Fruit fly (Drosophila melanogaster): Measurements from ENCODE around the gene CG18823.
A peak's percentile ranks its signal among the peaks of the same experiment; 100 is the strongest.

CG18823 gene

dm6 chrX:990218-990617, at the start of gene CG18823:
Gene CG18823, plus strand, starts transcription at chrX:990518.
- TF ChIP-seq bab1 (GFP tag; optimal IDR thresholded peaks at IDR 0.05) (no peak), kay (GFP tag; ENCODE audit: borderline replicate concordance) (no peak), toe (GFP tag; optimal IDR thresholded peaks at IDR 0.05) (no peak), CG33017 (tag; optimal IDR thresholded peaks at IDR 0.05) (no peak), cnc (optimal IDR thresholded peaks at IDR 0.05) (no peak), pad (GFP tag; optimal IDR thresholded peaks at IDR 0.05) (no peak), CG5204 (GFP tag; optimal IDR thresholded peaks at IDR 0.05) (no peak), cic (GFP tag; optimal IDR thresholded peaks at IDR 0.05) (no peak)

dm6 chrX:940580-941184, 49.6 kb upstream of the CG18823 start, which contains the start of the genes CG3704 and mus81:
Gene CG3704, minus strand, starts transcription at chrX:940805.
Gene mus81, plus strand, starts transcription at chrX:941075.
- TF ChIP-seq CG12768 (GFP tag; optimal IDR thresholded peaks at IDR 0.05), result no peak
- no peak for TF ChIP-seq toe (GFP tag; optimal IDR thresholded peaks at IDR 0.05)
- TF ChIP-seq CG5204 (GFP tag; optimal IDR thresholded peaks at IDR 0.05), result no peak
- peak; percentile 5 for TF ChIP-seq CG14711 (tag; optimal IDR thresholded peaks at IDR 0.05)
- no peak for TF ChIP-seq ovo (GFP tag; optimal IDR thresholded peaks at IDR 0.05)
- no peak for TF ChIP-seq CG7045 (GFP tag; optimal IDR thresholded peaks at IDR 0.05)
- TF ChIP-seq CG7101 (tag; optimal IDR thresholded peaks at IDR 0.05), result no peak
- TF ChIP-seq bab1 (GFP tag; optimal IDR thresholded peaks at IDR 0.05), result no peak
- peak; percentile 68 for TF ChIP-seq Mnt (GFP tag; optimal IDR thresholded peaks at IDR 0.05)
- TF ChIP-seq Clk (GFP tag; optimal IDR thresholded peaks at IDR 0.05), result no peak
- TF ChIP-seq kay (GFP tag; ENCODE audit: borderline replicate concordance), result no peak
- TF ChIP-seq pad (GFP tag; optimal IDR thresholded peaks at IDR 0.05), result peak; percentile 15
- TF ChIP-seq tj (GFP tag; optimal IDR thresholded peaks at IDR 0.05), result peak; percentile 21
- no peak for TF ChIP-seq cic (GFP tag; optimal IDR thresholded peaks at IDR 0.05)
- TF ChIP-seq Crg-1 (GFP tag; optimal IDR thresholded peaks at IDR 0.05), result no peak
- no peak for TF ChIP-seq CG33017 (tag; optimal IDR thresholded peaks at IDR 0.05)

- TF ChIP-seq CG14711 (tag; optimal IDR thresholded peaks at IDR 0.05), result no peak
- no peak for TF ChIP-seq Mnt (GFP tag; optimal IDR thresholded peaks at IDR 0.05)
- no peak for TF ChIP-seq tj (GFP tag; optimal IDR thresholded peaks at IDR 0.05)
- no peak for TF ChIP-seq ovo (GFP tag; optimal IDR thresholded peaks at IDR 0.05)
Observed at dm6 chrX:945446-946013, 44.8 kb upstream of the CG18823 start, which contains the start of gene CG3703. Gene CG3703, minus strand, starts transcription at chrX:945773.

- TF ChIP-seq kay (GFP tag; ENCODE audit: borderline replicate concordance) (no peak), cnc (optimal IDR thresholded peaks at IDR 0.05) (no peak), CG33017 (tag; optimal IDR thresholded peaks at IDR 0.05) (no peak), CG14711 (tag; optimal IDR thresholded peaks at IDR 0.05) (no peak), tj (GFP tag; optimal IDR thresholded peaks at IDR 0.05) (peak; percentile 30), Crg-1 (GFP tag; optimal IDR thresholded peaks at IDR 0.05) (no peak), toe (GFP tag; optimal IDR thresholded peaks at IDR 0.05) (no peak), CG5204 (GFP tag; optimal IDR thresholded peaks at IDR 0.05) (no peak), Hr96 (GFP tag; optimal IDR thresholded peaks at IDR 0.05) (no peak), CG12768 (GFP tag; optimal IDR thresholded peaks at IDR 0.05) (peak; percentile 35), Mnt (GFP tag; optimal IDR thresholded peaks at IDR 0.05) (peak; percentile 38), Clk (GFP tag; optimal IDR thresholded peaks at IDR 0.05) (no peak), cic (GFP tag; optimal IDR thresholded peaks at IDR 0.05) (peak; percentile 49), CG11617 (GFP tag; optimal IDR thresholded peaks at IDR 0.05) (no peak), ovo (GFP tag; optimal IDR thresholded peaks at IDR 0.05) (no peak)
Observed at dm6 chrX:946162-946561, 44.2 kb upstream of the CG18823 start.

dm6 chrX:947450-948284, 42.7 kb upstream of the CG18823 start, which contains the start of gene CG3699:
Gene CG3699, minus strand, starts transcription at chrX:947500.
- TF ChIP-seq CG12768 (GFP tag; optimal IDR thresholded peaks at IDR 0.05) (no peak), CG11617 (GFP tag; optimal IDR thresholded peaks at IDR 0.05) (peak; percentile 54), CG5204 (GFP tag; optimal IDR thresholded peaks at IDR 0.05) (no peak), CG1620 (GFP tag; optimal IDR thresholded peaks at IDR 0.05) (no peak), toe (GFP tag; optimal IDR thresholded peaks at IDR 0.05) (peak; percentile 13), pad (GFP tag; optimal IDR thresholded peaks at IDR 0.05) (peak; percentile 14), Hr96 (GFP tag; optimal IDR thresholded peaks at IDR 0.05) (no peak), CG14711 (tag; optimal IDR thresholded peaks at IDR 0.05) (peak; percentile 3), CG7045 (GFP tag; optimal IDR thresholded peaks at IDR 0.05) (no peak), CG33017 (tag; optimal IDR thresholded peaks at IDR 0.05) (peak; percentile 17), CG7101 (tag; optimal IDR thresholded peaks at IDR 0.05) (peak; percentile 51), cnc (optimal IDR thresholded peaks at IDR 0.05) (no peak), Clk (GFP tag; optimal IDR thresholded peaks at IDR 0.05) (no peak), Mnt (GFP tag; optimal IDR thresholded peaks at IDR 0.05) (no peak), kay (GFP tag; ENCODE audit: borderline replicate concordance) (no peak), cic (GFP tag; optimal IDR thresholded peaks at IDR 0.05) (no peak)

dm6 chrX:948285-948556, 42.1 kb upstream of the CG18823 start:
- TF ChIP-seq cic (GFP tag; optimal IDR thresholded peaks at IDR 0.05) (no peak), cnc (optimal IDR thresholded peaks at IDR 0.05) (no peak), ovo (GFP tag; optimal IDR thresholded peaks at IDR 0.05) (no peak), CG7045 (GFP tag; optimal IDR thresholded peaks at IDR 0.05) (no peak), CG5204 (GFP tag; optimal IDR thresholded peaks at IDR 0.05) (no peak), CG7101 (tag; optimal IDR thresholded peaks at IDR 0.05) (no peak), CG12768 (GFP tag; optimal IDR thresholded peaks at IDR 0.05) (no peak), tj (GFP tag; optimal IDR thresholded peaks at IDR 0.05) (no peak), CG1620 (GFP tag; optimal IDR thresholded peaks at IDR 0.05) (no peak), CG11617 (GFP tag; optimal IDR thresholded peaks at IDR 0.05) (no peak), Crg-1 (GFP tag; optimal IDR thresholded peaks at IDR 0.05) (no peak), pad (GFP tag; optimal IDR thresholded peaks at IDR 0.05) (no peak), bab1 (GFP tag; optimal IDR thresholded peaks at IDR 0.05) (no peak), Mnt (GFP tag; optimal IDR thresholded peaks at IDR 0.05) (no peak), CG14711 (tag; optimal IDR thresholded peaks at IDR 0.05) (no peak), kay (GFP tag; ENCODE audit: borderline replicate concordance) (no peak), toe (GFP tag; optimal IDR thresholded peaks at IDR 0.05) (no peak), Clk (GFP tag; optimal IDR thresholded peaks at IDR 0.05) (no peak), Hr96 (GFP tag; optimal IDR thresholded peaks at IDR 0.05) (no peak), CG33017 (tag; optimal IDR thresholded peaks at IDR 0.05) (no peak)
